Fruit fly (Drosophila melanogaster): ENCODE measurements around the gene Trs33.
A peak's percentile ranks its signal among the peaks of the same experiment; 100 is the strongest.

Gene Trs33

DNA sequence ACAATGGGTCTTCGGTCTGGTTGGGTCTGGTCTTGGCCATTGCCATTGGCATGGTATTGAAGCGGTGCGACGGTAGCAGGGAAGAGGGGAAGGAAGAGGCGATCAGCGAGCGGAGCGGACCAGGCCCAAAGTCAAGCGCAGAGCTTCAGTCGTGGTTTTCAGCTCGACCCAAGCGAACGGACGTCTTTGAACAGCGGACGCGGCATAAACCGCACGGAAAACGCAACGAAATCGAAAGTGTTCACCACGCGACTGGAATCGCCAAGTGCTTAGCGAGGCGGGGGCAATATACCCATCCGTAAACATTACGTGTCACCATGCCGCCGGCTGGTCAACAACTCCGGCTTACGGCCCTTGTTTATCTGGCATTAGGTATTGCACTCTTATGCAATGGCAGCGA, 34.5 kb downstream of the Trs33 start, which contains the start of gene CG14866:
TSS of gene CG14866 (plus strand) at position 146 of the 400 bp plus-strand sequence.
- TF ChIP-seq CG4360 (GFP tag; IDR thresholded peaks at IDR 0.05) = 0 out of 2 replicates have a peak, but pooled peaks have one; percentile 25
- TF ChIP-seq CG12659 (GFP tag; optimal IDR thresholded peaks at IDR 0.05) = no peak
- TF ChIP-seq CG6254 (GFP tag; optimal IDR thresholded peaks at IDR 0.05) = no peak
- 0 out of 3 replicates have a peak, but pooled peaks have one; percentile 15 for TF ChIP-seq ci (GFP tag; IDR thresholded peaks at IDR 0.05)
- TF ChIP-seq CG2116 (GFP tag; optimal IDR thresholded peaks at IDR 0.05) = no peak
- TF ChIP-seq Hr78 (GFP tag; optimal IDR thresholded peaks at IDR 0.05) = no peak
- no peak for TF ChIP-seq CG12391 (tag; optimal IDR thresholded peaks at IDR 0.05)
- TF ChIP-seq Rx (GFP tag; IDR thresholded peaks at IDR 0.05) = no peak
- no peak for TF ChIP-seq CG31365 (tag; optimal IDR thresholded peaks at IDR 0.05)
- no peak for TF ChIP-seq CG4404 (GFP tag; IDR thresholded peaks at IDR 0.05)
- TF ChIP-seq Fer2 (tag; optimal IDR thresholded peaks at IDR 0.05) = no peak
- no peak for TF ChIP-seq danr (GFP tag; IDR thresholded peaks at IDR 0.05)
- TF ChIP-seq crc (GFP tag; optimal IDR thresholded peaks at IDR 0.05) = no peak
- no peak for TF ChIP-seq knrl (GFP tag; IDR thresholded peaks at IDR 0.05; ENCODE audit: partially characterized antibody)
- no peak for TF ChIP-seq HmgD (GFP tag; optimal IDR thresholded peaks at IDR 0.05)
- peak; percentile 29; the same call in 1 of the 3 replicates for TF ChIP-seq CG34422 (GFP tag; IDR thresholded peaks at IDR 0.05)
- TF ChIP-seq ken (GFP tag; IDR thresholded peaks at IDR 0.05) = no peak
- peak; percentile 41; the same call in 1 of the 2 replicates for TF ChIP-seq crol (GFP tag; IDR thresholded peaks at IDR 0.05)
- no peak for TF ChIP-seq nau (GFP tag; optimal IDR thresholded peaks at IDR 0.05)
- TF ChIP-seq HLH4C (GFP tag; IDR thresholded peaks at IDR 0.05; ENCODE audit: partially characterized antibody) = 0 out of 3 replicates have a peak, but pooled peaks have one; percentile 29
- TF ChIP-seq row (GFP tag; IDR thresholded peaks at IDR 0.05) = no peak
- TF ChIP-seq CG8359 (GFP tag; optimal IDR thresholded peaks at IDR 0.05; ENCODE audit: borderline replicate concordance) = peak; percentile 95
- no peak for TF ChIP-seq D19B (GFP tag; optimal IDR thresholded peaks at IDR 0.05)
- TF ChIP-seq stc (GFP tag; IDR thresholded peaks at IDR 0.05) = 0 out of 2 replicates have a peak, but pooled peaks have one; percentile 6
- TF ChIP-seq CG10431 (GFP tag; optimal IDR thresholded peaks at IDR 0.05) = no peak
- no peak for TF ChIP-seq Mes4 (GFP tag; optimal IDR thresholded peaks at IDR 0.05)
- 0 out of 2 replicates have a peak, but pooled peaks have one; percentile 12 for TF ChIP-seq CG32532 (GFP tag; IDR thresholded peaks at IDR 0.05)
- TF ChIP-seq CG10565 (GFP tag; optimal IDR thresholded peaks at IDR 0.05) = no peak
- TF ChIP-seq ind (GFP tag; optimal IDR thresholded peaks at IDR 0.05) = no peak
- no peak for TF ChIP-seq Hsf (GFP tag; optimal IDR thresholded peaks at IDR 0.05)
- TF ChIP-seq CG10543 (GFP tag; optimal IDR thresholded peaks at IDR 0.05) = peak; percentile 14
- TF ChIP-seq vvl (GFP tag; IDR thresholded peaks at IDR 0.05) = 0 out of 2 replicates have a peak, but pooled peaks have one; percentile 13
- no peak for TF ChIP-seq kni (GFP tag; optimal IDR thresholded peaks at IDR 0.05)
- no peak for TF ChIP-seq btn (GFP tag; optimal IDR thresholded peaks at IDR 0.05)
- TF ChIP-seq sim (GFP tag; IDR thresholded peaks at IDR 0.05) = no peak
- TF ChIP-seq CG12071 (GFP tag; optimal IDR thresholded peaks at IDR 0.05) = no peak
- TF ChIP-seq Blimp-1 (GFP tag; optimal IDR thresholded peaks at IDR 0.05) = peak; percentile 85
- TF ChIP-seq CG17186 (GFP tag; optimal IDR thresholded peaks at IDR 0.05) = no peak
- TF ChIP-seq CG1603 (tag; optimal IDR thresholded peaks at IDR 0.05) = no peak
- no peak for TF ChIP-seq CG6765 (GFP tag; optimal IDR thresholded peaks at IDR 0.05)
- no peak for TF ChIP-seq GATAe (GFP tag; conservative IDR thresholded peaks at IDR 0.05)
- TF ChIP-seq grn (GFP tag; optimal IDR thresholded peaks at IDR 0.05) = no peak
- TF ChIP-seq BtbVII (GFP tag; optimal IDR thresholded peaks at IDR 0.05) = no peak
- 0 out of 2 replicates have a peak, but pooled peaks have one; percentile 7 for TF ChIP-seq Nf-YA (GFP tag; IDR thresholded peaks at IDR 0.05)
- TF ChIP-seq ranshi (GFP tag; IDR thresholded peaks at IDR 0.05) = no peak
- TF ChIP-seq Sox102F (GFP tag; optimal IDR thresholded peaks at IDR 0.05) = no peak
- peak in 1 of 2 experiments; percentile 15 for TF ChIP-seq Pdp1 (GFP tag; optimal IDR thresholded peaks at IDR 0.05)
- no peak for TF ChIP-seq croc (GFP tag; conservative IDR thresholded peaks at IDR 0.05)
- no peak for TF ChIP-seq NfI (GFP tag; optimal IDR thresholded peaks at IDR 0.05)
- TF ChIP-seq CG17328 (GFP tag; IDR thresholded peaks at IDR 0.05) = no peak

Data from whole organism, embryonic.